Fruit fly (Drosophila melanogaster) whole organism, embryonic: Measurements from ENCODE around the gene Strip.

Experiments used
- CG10209 ChIP-seq: fragments of 200-800 bp; sonication (Bioruptor generic); optimal IDR thresholded peaks from 3 replicates; lab custom pipeline; 2017; ENCODE audit warnings: missing biosample characterization, mild to moderate bottlenecking, missing genetic modification characterization, missing genetic modification reagents
- CG17328 ChIP-seq: fragments of 200-800 bp; sonication (Bioruptor generic); IDR thresholded peaks from 2 replicates; pipeline ENCODE4 v1.3.6; 2022; ENCODE audit warnings: missing biosample characterization, missing genetic modification characterization
- CG18764 ChIP-seq: fragments of 200-800 bp; sonication (Bioruptor generic); optimal IDR thresholded peaks from 3 replicates; lab custom pipeline; 2016; ENCODE audit warnings: missing biosample characterization, missing genetic modification characterization
- CG3995 ChIP-seq: fragments of 200-800 bp; sonication (Bioruptor generic); optimal IDR thresholded peaks from 3 replicates; lab custom pipeline; 2016; ENCODE audit warnings: missing biosample characterization, missing genetic modification characterization
- CG9817 ChIP-seq: fragments of 200-800 bp; sonication (Bioruptor generic); optimal IDR thresholded peaks from 2 replicates; lab custom pipeline; 2018; ENCODE audit warnings: missing biosample characterization, mild to moderate bottlenecking, missing genetic modification characterization, moderate library complexity
- Myb ChIP-seq: fragments of 200-800 bp; sonication (Bioruptor generic); optimal IDR thresholded peaks from 2 replicates; lab custom pipeline; 2016; ENCODE audit warnings: missing biosample characterization, missing genetic modification characterization
- al ChIP-seq: fragments of 200-800 bp; sonication (Bioruptor generic); IDR thresholded peaks from 2 replicates; pipeline ENCODE4 v1.3.6; 2022; ENCODE audit warnings: missing biosample characterization, missing genetic modification characterization
- pros ChIP-seq: fragments of 200-800 bp; sonication (Bioruptor generic); optimal IDR thresholded peaks from 3 replicates; lab custom pipeline; 2019; ENCODE audit warnings: missing biosample characterization, mild to moderate bottlenecking, missing genetic modification characterization, moderate library complexity
- ro ChIP-seq: fragments of 200-800 bp; sonication (Bioruptor generic); IDR thresholded peaks from 2 replicates; pipeline ENCODE4 v1.3.6; 2022; ENCODE audit warnings: missing biosample characterization, missing genetic modification characterization

DNA sequence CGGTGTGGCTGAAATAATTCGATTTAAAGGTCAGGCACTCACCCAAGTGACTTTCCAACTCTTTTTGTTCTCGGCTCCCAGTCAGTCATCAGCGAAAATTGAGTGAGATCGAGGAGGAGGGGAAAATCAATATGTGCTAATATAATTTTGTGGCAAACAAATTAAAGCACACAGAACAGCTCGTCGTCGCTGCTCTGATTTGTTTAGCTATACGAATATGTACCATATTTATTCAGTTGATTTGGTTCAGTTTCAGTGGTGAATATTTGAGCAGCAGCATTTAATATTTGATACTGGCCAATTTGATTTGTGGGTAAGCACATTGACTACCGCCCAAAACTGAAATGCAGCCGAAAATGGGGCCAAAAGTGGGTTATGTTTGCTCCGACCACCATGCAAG, 23.2 kb downstream of the Strip start:
- TF ChIP-seq CG17328 (GFP tag; lab: Robert Waterston, UW), result peak; percentile 19; the same call in 1 of the 2 replicates
- TF ChIP-seq CG3995 (GFP tag; lab: Kevin White, UChicago), result no peak
- peak; percentile 55 for TF ChIP-seq CG18764 (GFP tag; lab: Kevin White, UChicago)
- TF ChIP-seq CG9817 (tag; lab: Kevin White, UChicago), result no peak
- no peak for TF ChIP-seq Myb (GFP tag; lab: Kevin White, UChicago)
- TF ChIP-seq pros, result no peak
- no peak for TF ChIP-seq al (GFP tag; lab: Robert Waterston, UW)
- TF ChIP-seq CG10209, result peak; percentile 74
- TF ChIP-seq ro (GFP tag; lab: Robert Waterston, UW), result no peak
